Worm (Caenorhabditis elegans) whole organism, early embryonic: Measurements from ENCODE around the gene Y48B6A.1.

ENCODE experiments used
- aly-1 ChIP-seq: sonication (generic microtip); optimal IDR thresholded peaks from 2 replicates; lab custom pipeline; 2016; ENCODE audit warnings: missing genetic modification characterization, missing compliant biosample characterization
- ama-1 ChIP-seq: fragments of 150-350 bp; optimal IDR thresholded peaks from 2 replicates; lab custom pipeline; 2014
- ceh-13 ChIP-seq: fragments of 200-800 bp; sonication (Bioruptor generic); optimal IDR thresholded peaks from 2 replicates; lab custom pipeline; 2018; ENCODE audit warnings: mild to moderate bottlenecking, missing genetic modification characterization, missing compliant biosample characterization
- ceh-36 ChIP-seq: sonication (generic microtip); optimal IDR thresholded peaks from 2 replicates; lab custom pipeline; 2016; ENCODE audit warnings: missing genetic modification characterization, inconsistent platforms, missing compliant biosample characterization
- ets-7 ChIP-seq: sonication (generic microtip); optimal IDR thresholded peaks from 2 replicates; lab custom pipeline; 2016; ENCODE audit warnings: missing genotype, missing genetic modification characterization, missing compliant biosample characterization
- flt-1 ChIP-seq: fragments of 200-800 bp; sonication (Bioruptor generic); IDR thresholded peaks from 2 replicates; pipeline ENCODE4 v1.3.6; 2022; ENCODE audit warnings: missing genetic modification characterization, missing compliant biosample characterization
- hnd-1 ChIP-seq: sonication (generic microtip); optimal IDR thresholded peaks from 2 replicates; lab custom pipeline; 2016; ENCODE audit warnings: missing genetic modification characterization, missing compliant biosample characterization
- scrt-1 ChIP-seq: fragments of 200-800 bp; sonication (Bioruptor generic); IDR thresholded peaks from 2 replicates; pipeline ENCODE4 v1.3.6; 2022; ENCODE audit warnings: missing genetic modification characterization, missing compliant biosample characterization
- sea-1 ChIP-seq: fragments of 200-800 bp; sonication (Bioruptor generic); conservative IDR thresholded peaks from 2 replicates; pipeline ENCODE4 v1.3.6; 2022; ENCODE audit warnings: missing genetic modification characterization, missing compliant biosample characterization

DNA sequence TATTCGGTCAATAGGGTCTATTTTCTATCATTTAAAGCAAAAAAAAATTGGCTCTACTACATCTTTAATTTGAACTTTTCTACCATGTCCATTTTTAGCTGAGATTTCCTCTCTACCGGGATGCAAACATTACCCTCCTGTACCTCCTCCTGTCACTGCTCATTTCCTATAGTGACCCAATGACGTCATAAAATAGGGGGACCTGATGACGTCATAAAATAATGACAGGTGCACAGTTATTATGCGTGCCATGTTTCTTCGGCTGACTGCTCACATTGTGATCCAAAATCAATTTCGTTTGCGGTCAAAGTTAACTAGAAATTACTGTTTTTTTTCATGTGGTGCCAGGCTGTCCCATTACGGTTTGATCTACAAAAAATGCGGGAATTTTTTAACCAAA lies 32.8 kb upstream of the Y48B6A.1 start:
- TF ChIP-seq flt-1 (GFP tag; lab: Robert Waterston, UW) (no peak), ama-1 (lab: Kevin White, UChicago) (no peak), scrt-1 (GFP tag; lab: Robert Waterston, UW) (no peak), ceh-13 (GFP tag; lab: Kevin White, UChicago) (no peak), ets-7 (tag; lab: Kevin White, UChicago) (no peak), hnd-1 (tag; lab: Kevin White, UChicago) (no peak), ceh-36 (tag; lab: Kevin White, UChicago) (no peak), sea-1 (GFP tag; lab: Robert Waterston, UW) (no peak), aly-1 (no peak)
